Fruit fly (Drosophila melanogaster) whole organism, embryonic: ENCODE data around the gene Sld5.

ENCODE experiments used
- B-H2 ChIP-seq: fragments of 200-800 bp; sonication (Bioruptor generic); optimal IDR thresholded peaks from 2 replicates; lab custom pipeline; 2018; ENCODE audit warnings: missing biosample characterization, mild to moderate bottlenecking, missing genetic modification characterization
- Bteb2 ChIP-seq: fragments of 200-800 bp; sonication (Bioruptor generic); optimal IDR thresholded peaks from 2 replicates; lab custom pipeline; 2016; ENCODE audit warnings: missing biosample characterization, missing genetic modification characterization
- CG10565 ChIP-seq: fragments of 200-800 bp; sonication (Bioruptor generic); optimal IDR thresholded peaks from 3 replicates; lab custom pipeline; 2016; ENCODE audit warnings: missing biosample characterization, mild to moderate bottlenecking, missing genetic modification characterization
- CG10654 ChIP-seq: fragments of 200-800 bp; sonication (Bioruptor generic); optimal IDR thresholded peaks from 2 replicates; lab custom pipeline; 2016; ENCODE audit warnings: missing biosample characterization, missing genetic modification characterization
- CG11398 ChIP-seq: fragments of 200-800 bp; sonication (Bioruptor generic); optimal IDR thresholded peaks from 2 replicates; lab custom pipeline; 2016; ENCODE audit warnings: missing biosample characterization, missing genetic modification characterization
- CG12391 ChIP-seq: fragments of 200-800 bp; sonication (Bioruptor generic); optimal IDR thresholded peaks from 3 replicates; lab custom pipeline; 2018; ENCODE audit warnings: missing biosample characterization, mild to moderate bottlenecking, missing genetic modification characterization, moderate library complexity
- CG12769 ChIP-seq: fragments of 200-800 bp; sonication (Bioruptor generic); optimal IDR thresholded peaks from 2 replicates; lab custom pipeline; 2019; ENCODE audit warnings: missing biosample characterization, mild to moderate bottlenecking, missing genetic modification characterization, moderate library complexity
- CG14050 ChIP-seq: fragments of 200-800 bp; sonication (Bioruptor generic); IDR thresholded peaks from 3 replicates; pipeline ENCODE4 v1.3.6; 2022; ENCODE audit warnings: missing biosample characterization, missing genetic modification characterization
- CG1603 ChIP-seq: fragments of 200-800 bp; sonication (Bioruptor generic); optimal IDR thresholded peaks from 2 replicates; lab custom pipeline; 2019; ENCODE audit warnings: missing biosample characterization, mild to moderate bottlenecking, missing genetic modification characterization, moderate library complexity
- CG16779 ChIP-seq: fragments of 200-800 bp; sonication (Bioruptor generic); IDR thresholded peaks from 2 replicates; pipeline ENCODE4 v1.3.6; 2022; ENCODE audit warnings: missing biosample characterization, missing genetic modification characterization
- CG16813 ChIP-seq: fragments of 200-800 bp; sonication (Bioruptor generic); IDR thresholded peaks from 3 replicates; pipeline ENCODE4 v1.3.6; 2022; ENCODE audit warnings: missing biosample characterization, missing genetic modification characterization; ENCODE audit not compliant: partially characterized antibody
- CG1792 ChIP-seq: fragments of 200-800 bp; sonication (Bioruptor generic); optimal IDR thresholded peaks from 2 replicates; lab custom pipeline; 2016; ENCODE audit warnings: missing biosample characterization, missing genetic modification characterization
- CG18262 ChIP-seq: fragments of 200-800 bp; optimal IDR thresholded peaks from 3 replicates; lab custom pipeline; 2019; ENCODE audit warnings: missing biosample characterization, mild to moderate bottlenecking, missing genetic modification characterization, moderate library complexity
- CG32532 ChIP-seq: fragments of 200-800 bp; sonication (Bioruptor generic); IDR thresholded peaks from 2 replicates; pipeline ENCODE4 v1.3.6; 2022; ENCODE audit warnings: missing biosample characterization, missing genetic modification characterization
- CG33557 ChIP-seq: fragments of 200-800 bp; sonication (Bioruptor generic); optimal IDR thresholded peaks from 2 replicates; lab custom pipeline; 2019; ENCODE audit warnings: missing biosample characterization, mild to moderate bottlenecking, missing genetic modification characterization, moderate library complexity
- CG3407 ChIP-seq: fragments of 200-800 bp; sonication (Bioruptor generic); optimal IDR thresholded peaks from 2 replicates; lab custom pipeline; 2018; ENCODE audit warnings: missing biosample characterization, mild to moderate bottlenecking, missing genetic modification characterization
- CG42726 ChIP-seq: fragments of 200-800 bp; sonication (Bioruptor generic); IDR thresholded peaks from 2 replicates; pipeline ENCODE4 v1.3.6; 2022; ENCODE audit warnings: missing biosample characterization, missing genetic modification characterization; ENCODE audit not compliant: partially characterized antibody
- CG4730 ChIP-seq: fragments of 200-800 bp; sonication (Bioruptor generic); IDR thresholded peaks from 2 replicates; pipeline ENCODE4 v1.3.6; 2022; ENCODE audit warnings: missing biosample characterization, missing genetic modification characterization
- CG4820 ChIP-seq: fragments of 200-800 bp; sonication (Bioruptor generic); optimal IDR thresholded peaks from 3 replicates; lab custom pipeline; 2016; ENCODE audit warnings: missing biosample characterization, missing genetic modification characterization
- CG4854 ChIP-seq: fragments of 200-800 bp; sonication (Bioruptor generic); optimal IDR thresholded peaks from 2 replicates; lab custom pipeline; 2016; ENCODE audit warnings: missing biosample characterization, missing genetic modification characterization, inconsistent platforms
- CG5180 ChIP-seq: fragments of 200-800 bp; sonication (Bioruptor generic); optimal IDR thresholded peaks from 3 replicates; lab custom pipeline; 2017; ENCODE audit warnings: missing biosample characterization, missing genetic modification characterization, mild to moderate bottlenecking, moderate library complexity, missing genetic modification reagents
- CG6272 ChIP-seq: fragments of 200-800 bp; sonication (Bioruptor generic); IDR thresholded peaks from 2 replicates; pipeline ENCODE4 v1.3.6; 2022; ENCODE audit warnings: missing biosample characterization, missing genetic modification characterization
- CG8924 ChIP-seq: fragments of 200-800 bp; optimal IDR thresholded peaks from 3 replicates; lab custom pipeline; 2019; ENCODE audit warnings: missing biosample characterization, mild to moderate bottlenecking, missing genetic modification characterization, moderate library complexity
- CG9876 ChIP-seq: fragments of 200-800 bp; sonication (Bioruptor generic); optimal IDR thresholded peaks from 2 replicates; lab custom pipeline; 2016; ENCODE audit warnings: missing biosample characterization, missing genetic modification characterization
- CTCF ChIP-seq: fragments of 200-800 bp; sonication (Bioruptor generic); optimal IDR thresholded peaks from 2 replicates; lab custom pipeline; 2017; ENCODE audit warnings: missing biosample characterization, mild to moderate bottlenecking, missing genetic modification characterization, moderate library complexity
- D19B ChIP-seq: fragments of 200-800 bp; sonication (Bioruptor generic); optimal IDR thresholded peaks from 2 replicates; lab custom pipeline; 2017; ENCODE audit warnings: missing biosample characterization, mild to moderate bottlenecking, missing genetic modification characterization
- Ets65A ChIP-seq: fragments of 200-800 bp; sonication (Bioruptor generic); peaks from one replicate; lab custom pipeline; 2016; ENCODE audit warnings: missing biosample characterization, missing genetic modification characterization
- Gug ChIP-seq: fragments of 200-800 bp; sonication (Bioruptor generic); IDR thresholded peaks from 4 replicates; pipeline ENCODE4 v1.3.6; 2022; ENCODE audit warnings: missing biosample characterization, missing genetic modification characterization
- HLH54F ChIP-seq: fragments of 200-800 bp; sonication (Bioruptor generic); optimal IDR thresholded peaks from 3 replicates; lab custom pipeline; 2016; ENCODE audit warnings: missing biosample characterization, missing genetic modification characterization
- MBD-R2 ChIP-seq: fragments of 200-800 bp; sonication (Bioruptor generic); IDR thresholded peaks from 2 replicates; pipeline ENCODE4 v1.3.6; 2022; ENCODE audit warnings: missing biosample characterization, missing genetic modification characterization
- NC2α ChIP-seq: fragments of 200-800 bp; sonication (Bioruptor generic); optimal IDR thresholded peaks from 2 replicates; lab custom pipeline; 2016; ENCODE audit warnings: missing biosample characterization, missing genetic modification characterization
- Rx ChIP-seq: fragments of 200-800 bp; sonication (Bioruptor generic); IDR thresholded peaks from 2 replicates; pipeline ENCODE4 v1.3.6; 2022; ENCODE audit warnings: missing biosample characterization, missing genetic modification characterization
- Vsx1 ChIP-seq: fragments of 200-800 bp; sonication (Bioruptor generic); optimal IDR thresholded peaks from 2 replicates; lab custom pipeline; 2017; ENCODE audit warnings: missing biosample characterization, mild to moderate bottlenecking, missing genetic modification characterization, missing genetic modification reagents
- YL-1 ChIP-seq: fragments of 200-800 bp; sonication (Bioruptor generic); optimal IDR thresholded peaks from 3 replicates; lab custom pipeline; 2017; ENCODE audit warnings: missing biosample characterization, mild to moderate bottlenecking, missing genetic modification characterization
- cg ChIP-seq: fragments of 200-800 bp; sonication (Bioruptor generic); optimal IDR thresholded peaks from 3 replicates; lab custom pipeline; 2019; ENCODE audit warnings: missing biosample characterization, mild to moderate bottlenecking, missing genetic modification characterization, moderate library complexity
- dan ChIP-seq: fragments of 200-800 bp; sonication (Bioruptor generic); IDR thresholded peaks from 2 replicates; pipeline ENCODE4 v1.3.6; 2022; ENCODE audit warnings: missing biosample characterization, missing genetic modification characterization
- grn ChIP-seq: fragments of 200-800 bp; sonication (Bioruptor generic); optimal IDR thresholded peaks from 3 replicates; lab custom pipeline; 2017; ENCODE audit warnings: missing biosample characterization, missing genetic modification characterization
- gro ChIP-seq: fragments of 200-800 bp; sonication (Bioruptor generic); optimal IDR thresholded peaks from 2 replicates; lab custom pipeline; 2016; ENCODE audit warnings: missing biosample characterization, missing genetic modification characterization
- hth ChIP-seq: fragments of >200 bp; optimal IDR thresholded peaks from 2 replicates; lab custom pipeline; 2017; ENCODE audit warnings: inconsistent platforms
- ind ChIP-seq: fragments of 200-800 bp; sonication (Bioruptor generic); optimal IDR thresholded peaks from 3 replicates; lab custom pipeline; 2016; ENCODE audit warnings: missing biosample characterization, missing genetic modification characterization
- knrl ChIP-seq: fragments of 200-800 bp; sonication (Bioruptor generic); IDR thresholded peaks from 3 replicates; pipeline ENCODE4 v1.3.6; 2022; ENCODE audit warnings: missing biosample characterization, missing genetic modification characterization; ENCODE audit not compliant: partially characterized antibody
- luna ChIP-seq: fragments of 200-800 bp; sonication (Bioruptor generic); optimal IDR thresholded peaks from 2 replicates; lab custom pipeline; 2016; ENCODE audit warnings: missing biosample characterization, missing genetic modification characterization
- org-1 ChIP-seq: fragments of 200-800 bp; sonication (Bioruptor generic); optimal IDR thresholded peaks from 2 replicates; lab custom pipeline; 2017; ENCODE audit warnings: missing biosample characterization, missing genetic modification characterization
- pan ChIP-seq, 4 experiments: fragments of >200 bp in 3 of 4; fragments of 200-800 bp in 1 of 4; sonication (Bioruptor generic) in 1 of 4; optimal IDR thresholded peaks in 3 of 4; IDR thresholded peaks in 1 of 4; 2 replicates each; pipeline versions ENCODE4 v1.3.6 to Lab custom; 2017 to 2022; ENCODE audit warnings: missing biosample characterization in 2 of 4, missing genetic modification characterization in 2 of 4, mixed read lengths in 1 of 4
- pfk ChIP-seq: fragments of 200-800 bp; sonication (Bioruptor generic); optimal IDR thresholded peaks from 2 replicates; lab custom pipeline; 2018; ENCODE audit warnings: missing biosample characterization, mild to moderate bottlenecking, missing genetic modification characterization, moderate library complexity
- prd ChIP-seq, 3 experiments: fragments of >200 bp in 2 of 3; fragments of 200-800 bp in 1 of 3; sonication (Bioruptor generic) in 1 of 3; optimal IDR thresholded peaks in 2 of 3; IDR thresholded peaks in 1 of 3; 2 replicates in 2 of 3; 3 replicates in 1 of 3; pipeline versions ENCODE4 v1.3.6 to Lab custom; 2017 to 2022; ENCODE audit warnings: missing biosample characterization in 1 of 3, missing genetic modification characterization in 1 of 3
- so ChIP-seq: fragments of 200-800 bp; sonication (Bioruptor generic); IDR thresholded peaks from 3 replicates; pipeline ENCODE4 v1.3.6; 2022; ENCODE audit warnings: missing biosample characterization, missing genetic modification characterization
- sob ChIP-seq: fragments of 200-800 bp; sonication (Bioruptor generic); IDR thresholded peaks from 2 replicates; pipeline ENCODE4 v1.3.6; 2022; ENCODE audit warnings: missing biosample characterization, missing genetic modification characterization
- trh ChIP-seq: fragments of 200-800 bp; sonication (Bioruptor generic); optimal IDR thresholded peaks from 2 replicates; lab custom pipeline; 2016; ENCODE audit warnings: missing biosample characterization, missing genetic modification characterization
- twi ChIP-seq: fragments of 200-800 bp; optimal IDR thresholded peaks from 2 replicates; lab custom pipeline; 2019; ENCODE audit warnings: missing biosample characterization, mild to moderate bottlenecking, missing genetic modification characterization, moderate library complexity
- yki ChIP-seq: fragments of >200 bp; optimal IDR thresholded peaks from 3 replicates; lab custom pipeline; 2018

The Sld5 gene

dm6 chr3R:26098502-26099210 is 42.3 kb upstream of the Sld5 start, which contains the start of gene dysf (continued):
- TF ChIP-seq CG18262 (tag; lab: Kevin White, UChicago) (peak; percentile 93), CG4820 (GFP tag; lab: Kevin White, UChicago) (peak; percentile 50), CTCF (GFP tag; lab: Kevin White, UChicago) (no peak), NC2α (GFP tag; lab: Kevin White, UChicago) (no peak), CG4730 (GFP tag; lab: Robert Waterston, UW) (no peak), Vsx1 (GFP tag; lab: Kevin White, UChicago) (no peak), CG6272 (no peak), Rx (GFP tag; lab: Robert Waterston, UW) (no peak), CG5180 (GFP tag; lab: Kevin White, UChicago) (no peak), CG14050 (GFP tag; lab: Robert Waterston, UW) (no peak), HLH54F (GFP tag; lab: Kevin White, UChicago) (no peak), ind (GFP tag; lab: Kevin White, UChicago) (peak; percentile 20), CG10654 (GFP tag; lab: Kevin White, UChicago) (peak; percentile 40), grn (GFP tag; lab: Kevin White, UChicago) (no peak), CG12391 (tag; lab: Kevin White, UChicago) (peak; percentile 77), knrl (GFP tag; lab: Robert Waterston, UW) (no peak), cg (GFP tag; lab: Kevin White, UChicago) (no peak), CG9876 (GFP tag; lab: Kevin White, UChicago) (no peak), CG33557 (peak; percentile 82), CG1603 (tag; lab: Kevin White, UChicago) (no peak), CG10565 (GFP tag; lab: Kevin White, UChicago) (no peak), CG16813 (no peak), CG8924 (tag; lab: Kevin White, UChicago) (peak; percentile 88), CG11398 (GFP tag; lab: Kevin White, UChicago) (no peak), D19B (GFP tag; lab: Kevin White, UChicago) (no peak), CG4854 (GFP tag; lab: Kevin White, UChicago) (no peak), pan (optimal IDR thresholded peaks at IDR 0.05; lab: Kevin White, UChicago) (no peak), pan (GFP tag; optimal IDR thresholded peaks at IDR 0.05 in 1 of 2, IDR thresholded peaks at IDR 0.05 in 1 of 2) (peak in 1 of 2 experiments; percentile 50), CG3407 (no peak), hth (lab: Kevin White, UChicago) (no peak), trh (no peak), CG16779 (GFP tag; lab: Robert Waterston, UW) (no peak), YL-1 (no peak), luna (GFP tag; lab: Kevin White, UChicago) (no peak), Ets65A (no peak), B-H2 (GFP tag; lab: Kevin White, UChicago) (no peak), CG12769 (tag; lab: Kevin White, UChicago) (no peak), yki (lab: Kevin White, UChicago) (no peak), twi (tag; lab: Kevin White, UChicago) (peak; percentile 73), CG32532 (peak; percentile 56), dan (no peak), MBD-R2 (GFP tag; lab: Robert Waterston, UW) (no peak), Gug (GFP tag; lab: Robert Waterston, UW) (no peak), Bteb2 (GFP tag; lab: Kevin White, UChicago) (no peak), prd (optimal IDR thresholded peaks at IDR 0.05; lab: Kevin White, UChicago) (no peak), prd (GFP tag; IDR thresholded peaks at IDR 0.05; lab: Robert Waterston, UW) (peak; percentile 72), pfk (GFP tag; lab: Kevin White, UChicago) (no peak), gro (GFP tag; lab: Kevin White, UChicago) (no peak), so (GFP tag; lab: Robert Waterston, UW) (no peak), CG1792 (GFP tag; lab: Kevin White, UChicago) (no peak), CG42726 (GFP tag; lab: Robert Waterston, UW) (no peak), org-1 (GFP tag; lab: Kevin White, UChicago) (no peak), sob (GFP tag; lab: Robert Waterston, UW) (0 out of 2 replicates have a peak, but pooled peaks have one; percentile 25)
